Fruit fly (Drosophila melanogaster): ENCODE results near the gene CG7384.
A peak's percentile ranks its signal among the peaks of the same experiment; 100 is the strongest.

The CG7384 gene

DNA sequence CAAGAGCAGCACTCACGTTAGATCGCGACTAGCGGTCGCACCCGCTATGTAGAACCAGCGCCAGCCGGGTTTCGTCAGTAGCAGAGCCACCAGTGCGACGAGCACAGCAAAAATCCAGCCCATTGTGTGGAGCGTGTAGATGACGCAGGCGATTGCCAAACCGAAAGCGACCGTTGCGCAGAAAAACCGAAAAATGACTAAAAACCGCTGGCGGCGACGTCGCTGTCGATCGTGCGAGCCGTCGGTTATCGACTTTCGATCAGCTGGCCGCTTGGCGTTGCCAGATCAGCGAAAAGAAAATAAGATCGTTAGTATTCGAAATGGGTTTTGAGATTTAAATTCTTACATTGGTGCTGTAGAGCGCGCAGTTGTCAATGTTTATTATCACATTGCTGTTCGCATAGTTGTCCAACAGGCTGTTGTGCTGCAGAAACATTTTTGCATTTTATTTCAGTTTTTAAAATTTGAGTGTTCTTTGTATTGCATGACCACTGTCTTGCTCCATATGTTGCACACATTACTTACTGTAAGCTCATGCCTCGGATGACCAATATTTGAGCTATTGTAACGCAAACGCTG lies 6.3 kb upstream of the CG7384 start (continued):
- TF ChIP-seq pum (GFP tag; optimal IDR thresholded peaks at IDR 0.05) (peak; percentile 8), Chrac-16 (GFP tag; optimal IDR thresholded peaks at IDR 0.05) (no peak), Sin3A (optimal IDR thresholded peaks at IDR 0.05) (no peak), CG32767 (GFP tag; IDR thresholded peaks at IDR 0.05) (peak; percentile 35), GATAe (GFP tag; conservative IDR thresholded peaks at IDR 0.05) (no peak), croc (GFP tag; conservative IDR thresholded peaks at IDR 0.05) (no peak), CG2199 (GFP tag; IDR thresholded peaks at IDR 0.05) (no peak), CG14965 (GFP tag; optimal IDR thresholded peaks at IDR 0.05; ENCODE audit: borderline replicate concordance) (no peak), CG12104 (GFP tag; optimal IDR thresholded peaks at IDR 0.05) (no peak), CG4282 (GFP tag; optimal IDR thresholded peaks at IDR 0.05) (no peak), zen2 (GFP tag; IDR thresholded peaks at IDR 0.05; ENCODE audit: partially characterized antibody) (no peak), Sox100B (GFP tag; optimal IDR thresholded peaks at IDR 0.05) (peak; percentile 35), CG10979 (tag; optimal IDR thresholded peaks at IDR 0.05) (peak; percentile 4), danr (GFP tag; IDR thresholded peaks at IDR 0.05) (0 out of 2 replicates have a peak, but pooled peaks have one; percentile 20), fd102C (GFP tag; optimal IDR thresholded peaks at IDR 0.05) (no peak), CG1832 (GFP tag; optimal IDR thresholded peaks at IDR 0.05) (no peak), fu2 (GFP tag; optimal IDR thresholded peaks at IDR 0.05) (no peak), nau (GFP tag; optimal IDR thresholded peaks at IDR 0.05) (peak; percentile 18), nmo (GFP tag; optimal IDR thresholded peaks at IDR 0.05) (peak; percentile 30), chn (GFP tag; optimal IDR thresholded peaks at IDR 0.05) (peak; percentile 0), sqz (GFP tag; optimal IDR thresholded peaks at IDR 0.05) (no peak), CG10267 (tag; optimal IDR thresholded peaks at IDR 0.05) (peak; percentile 10), CG13424 (tag; optimal IDR thresholded peaks at IDR 0.05) (peak; percentile 51), dmrt99B (tag; optimal IDR thresholded peaks at IDR 0.05) (peak; percentile 27), Ptx1 (GFP tag; IDR thresholded peaks at IDR 0.05) (peak; percentile 34; the same call in 1 of the 2 replicates), D19B (GFP tag; optimal IDR thresholded peaks at IDR 0.05) (no peak), Gug (GFP tag; IDR thresholded peaks at IDR 0.05) (no peak), fd64A (GFP tag; optimal IDR thresholded peaks at IDR 0.05) (no peak), cg (GFP tag; optimal IDR thresholded peaks at IDR 0.05) (no peak), CG17612 (GFP tag; IDR thresholded peaks at IDR 0.05) (0 out of 2 replicates have a peak, but pooled peaks have one; percentile 14), nom (GFP tag; optimal IDR thresholded peaks at IDR 0.05) (peak; percentile 66), CG3281 (GFP tag; optimal IDR thresholded peaks at IDR 0.05) (peak; percentile 50), Fer3 (tag; optimal IDR thresholded peaks at IDR 0.05) (peak; percentile 27), esg (GFP tag; conservative IDR thresholded peaks at IDR 0.05) (no peak), CG7745 (tag; optimal IDR thresholded peaks at IDR 0.05) (no peak), Xbp1 (GFP tag; optimal IDR thresholded peaks at IDR 0.05) (peak; percentile 33), ftz-f1 (GFP tag; optimal IDR thresholded peaks at IDR 0.05) (peak; percentile 69), schlank (tag; optimal IDR thresholded peaks at IDR 0.05) (no peak), CG16815 (GFP tag; optimal IDR thresholded peaks at IDR 0.05) (peak; percentile 14), HLH4C (GFP tag; IDR thresholded peaks at IDR 0.05; ENCODE audit: partially characterized antibody) (peak; percentile 24; the same call in 1 of the 3 replicates), CG18262 (tag; optimal IDR thresholded peaks at IDR 0.05) (peak; percentile 34), twi (tag; optimal IDR thresholded peaks at IDR 0.05) (no peak), Nf-YB (GFP tag; optimal IDR thresholded peaks at IDR 0.05) (no peak), sug (tag; optimal IDR thresholded peaks at IDR 0.05) (peak; percentile 68), H15 (GFP tag; IDR thresholded peaks at IDR 0.05) (peak; percentile 35; the same call in 1 of the 3 replicates), CG16863 (GFP tag; optimal IDR thresholded peaks at IDR 0.05) (no peak), Stat92E (GFP tag; optimal IDR thresholded peaks at IDR 0.05) (peak in 1 of 3 experiments; percentile 31), CG10431 (GFP tag; optimal IDR thresholded peaks at IDR 0.05) (no peak), CG18764 (GFP tag; optimal IDR thresholded peaks at IDR 0.05) (peak; percentile 4)
